Fruit fly (Drosophila melanogaster) S2 (cell line): ENCODE data around the gene CG9500.

Source experiments
- CG8478 ChIP-seq: fragments of >200 bp; optimal IDR thresholded peaks from 2 replicates; lab custom pipeline; 2018
- CTCF ChIP-seq, 2 experiments: fragments of >200 bp; optimal IDR thresholded peaks; 2 replicates each; lab custom pipeline; 2018

- TF ChIP-seq CG8478 (lab: Kevin White, UChicago) (no peak), CTCF (optimal IDR thresholded peaks at IDR 0.05; lab: Kevin White, UChicago) (no peak)
Observed at dm6 chr2L:6341246-6341645, 16.9 kb downstream of the CG9500 start.
